Worm (Caenorhabditis elegans) whole organism, L4 larva: ENCODE results near the gene ZK1240.1.

Experiments
- lin-15B ChIP-seq: fragments of 150-350 bp; sonication (generic microtip); optimal IDR thresholded peaks from 3 replicates; lab custom pipeline; 2014; ENCODE audit warnings: missing biosample characterization, missing genetic modification characterization
- unc-62 ChIP-seq, 3 experiments: fragments of 150-350 bp in 1 of 3; sonication (generic microtip); optimal IDR thresholded peaks in 2 of 3; peaks in 1 of 3; 1 replicate in 1 of 3; 2 replicates in 2 of 3; lab custom pipeline; 2014 to 2017; ENCODE audit warnings: missing biosample characterization in 3 of 3, missing genetic modification characterization in 3 of 3, missing genetic modification reagents in 3 of 3, missing genotype in 1 of 3

ce11 chrII:2363673-2364072 lies 34.5 kb downstream of the ZK1240.1 start, which contains the start of gene F43C11.11:
- TF ChIP-seq unc-62 (GFP tag; optimal IDR thresholded peaks at IDR 0.05 in 1 of 2; lab: Kevin White, UChicago) (no peak), unc-62 (tag; optimal IDR thresholded peaks at IDR 0.05; lab: Kevin White, UChicago) (no peak), lin-15B (tag; lab: Kevin White, UChicago) (no peak)
